Fruit fly (Drosophila melanogaster) whole organism: ENCODE measurements around the gene Setx.

Experiments
- CG8478 ChIP-seq: fragments of >200 bp; optimal IDR thresholded peaks from 2 replicates; lab custom pipeline; 2018; ENCODE audit warnings: inconsistent platforms
- Dll ChIP-seq: fragments of >200 bp; optimal IDR thresholded peaks from 2 replicates; lab custom pipeline; 2017
- EcR ChIP-seq, 2 experiments: fragments of >200 bp; optimal IDR thresholded peaks; 2 replicates each; lab custom pipeline; 2017; ENCODE audit warnings: missing biosample characterization in 2 of 2, missing genetic modification characterization in 2 of 2, missing genetic modification reagents in 2 of 2
- psq ChIP-seq: fragments of >200 bp; optimal IDR thresholded peaks from 2 replicates; lab custom pipeline; 2017
- usp ChIP-seq: fragments of >200 bp; optimal IDR thresholded peaks from 2 replicates; lab custom pipeline; 2017; ENCODE audit warnings: missing biosample characterization, missing genetic modification characterization, mixed read lengths

- TF ChIP-seq psq (lab: Kevin White, UChicago) = no peak
- no peak for TF ChIP-seq usp (GFP tag; lab: Kevin White, UChicago)
- no peak for TF ChIP-seq Dll (lab: Kevin White, UChicago)
- TF ChIP-seq CG8478 (lab: Kevin White, UChicago) = no peak
- no peak for TF ChIP-seq EcR (GFP tag; optimal IDR thresholded peaks at IDR 0.05; lab: Kevin White, UChicago)
Observed at dm6 chr3L:8175818-8176217, 38.5 kb upstream of the Setx start, which contains the start of gene RecQ4.
